Fruit fly (Drosophila melanogaster): Measurements from ENCODE around the gene CG7384.

Gene CG7384

dm6 chr2L:10526953-10527584 lies 16.8 kb upstream of the CG7384 start, which contains the start of gene Lip4 (continued):
- TF ChIP-seq TFAM (GFP tag; optimal IDR thresholded peaks at IDR 0.05) (no peak), tup (GFP tag; optimal IDR thresholded peaks at IDR 0.05) (peak; percentile 31), jumu (GFP tag; optimal IDR thresholded peaks at IDR 0.05) (no peak), CG16863 (GFP tag; optimal IDR thresholded peaks at IDR 0.05) (peak; percentile 36), zen (tag; optimal IDR thresholded peaks at IDR 0.05) (peak; percentile 84), Awh (GFP tag; IDR thresholded peaks at IDR 0.05) (peak; percentile 77), oc (tag; optimal IDR thresholded peaks at IDR 0.05) (peak; percentile 57), CG14710 (tag; optimal IDR thresholded peaks at IDR 0.05) (peak; percentile 63), fd3F (GFP tag; optimal IDR thresholded peaks at IDR 0.05) (peak; percentile 79), unpg (GFP tag; optimal IDR thresholded peaks at IDR 0.05) (peak; percentile 83), CG8281 (tag; optimal IDR thresholded peaks at IDR 0.05) (peak; percentile 29), CG30403 (GFP tag; optimal IDR thresholded peaks at IDR 0.05) (peak; percentile 79), CG13624 (GFP tag; optimal IDR thresholded peaks at IDR 0.05) (peak; percentile 40), CG4404 (GFP tag; IDR thresholded peaks at IDR 0.05) (peak; percentile 72), ranshi (GFP tag; IDR thresholded peaks at IDR 0.05) (peak; percentile 82), CG10979 (tag; optimal IDR thresholded peaks at IDR 0.05) (peak; percentile 74), gem (tag; optimal IDR thresholded peaks at IDR 0.05) (peak; percentile 89), CG6813 (GFP tag; optimal IDR thresholded peaks at IDR 0.05) (peak; percentile 59), CG3838 (GFP tag; optimal IDR thresholded peaks at IDR 0.05) (no peak), CG6854 (GFP tag; optimal IDR thresholded peaks at IDR 0.05) (peak; percentile 8), exex (tag; optimal IDR thresholded peaks at IDR 0.05) (no peak), run (tag; optimal IDR thresholded peaks at IDR 0.05) (peak; percentile 55), HHEX (GFP tag; optimal IDR thresholded peaks at IDR 0.05) (peak; percentile 76), CG9817 (tag; optimal IDR thresholded peaks at IDR 0.05) (peak; percentile 61), CG9797 (GFP tag; optimal IDR thresholded peaks at IDR 0.05) (no peak), shn (GFP tag; optimal IDR thresholded peaks at IDR 0.05) (no peak), CG11085 (GFP tag; IDR thresholded peaks at IDR 0.05) (peak; percentile 73), maf-S (GFP tag; optimal IDR thresholded peaks at IDR 0.05) (peak; percentile 22), CG7987 (GFP tag; optimal IDR thresholded peaks at IDR 0.05) (peak; percentile 47), lola (GFP tag; optimal IDR thresholded peaks at IDR 0.05) (peak in 1 of 3 experiments; percentile 53), CG7357 (GFP tag; IDR thresholded peaks at IDR 0.05) (0 out of 3 replicates have a peak, but pooled peaks have one; percentile 30), peb (GFP tag; IDR thresholded peaks at IDR 0.05) (peak; percentile 54), Sox100B (GFP tag; optimal IDR thresholded peaks at IDR 0.05) (peak; percentile 73), CG4730 (GFP tag; IDR thresholded peaks at IDR 0.05) (peak; percentile 66; the same call in 1 of the 2 replicates), CG3726 (GFP tag; IDR thresholded peaks at IDR 0.05) (peak; percentile 66; the same call in 1 of the 3 replicates), caup (GFP tag; optimal IDR thresholded peaks at IDR 0.05; ENCODE audit: severe bottlenecking) (peak; percentile 65), row (GFP tag; IDR thresholded peaks at IDR 0.05) (peak; percentile 85), sqz (GFP tag; optimal IDR thresholded peaks at IDR 0.05) (peak; percentile 33), sim (GFP tag; IDR thresholded peaks at IDR 0.05) (no peak), wek (GFP tag; optimal IDR thresholded peaks at IDR 0.05) (peak; percentile 14), CG7271 (tag; optimal IDR thresholded peaks at IDR 0.05) (peak; percentile 74), cwo (GFP tag; optimal IDR thresholded peaks at IDR 0.05) (peak; percentile 65), CG4424 (GFP tag; optimal IDR thresholded peaks at IDR 0.05) (peak; percentile 66), vfl (GFP tag; optimal IDR thresholded peaks at IDR 0.05) (peak; percentile 30), corto (GFP tag; optimal IDR thresholded peaks at IDR 0.05) (no peak), Oaz (GFP tag; IDR thresholded peaks at IDR 0.05) (peak; percentile 35; the same call in 1 of the 2 replicates), Hsf (GFP tag; optimal IDR thresholded peaks at IDR 0.05) (peak; percentile 70), CG8290 (GFP tag; optimal IDR thresholded peaks at IDR 0.05) (peak; percentile 18), CG8290 (tag; optimal IDR thresholded peaks at IDR 0.05) (peak in 1 of 2 experiments; percentile 60)
